Worm (Caenorhabditis elegans) whole organism, L1 larva: ENCODE results near the gene unc-68.
A peak's percentile ranks its signal among the peaks of the same experiment; 100 is the strongest.

Experiments used
- C04F5.9 ChIP-seq: sonication (generic microtip); optimal IDR thresholded peaks from 2 replicates; lab custom pipeline; 2016; ENCODE audit warnings: missing genetic modification characterization, missing compliant biosample characterization
- C34B4.2 ChIP-seq: sonication (generic microtip); optimal IDR thresholded peaks from 2 replicates; lab custom pipeline; 2017; ENCODE audit warnings: mild to moderate bottlenecking, missing genetic modification characterization, missing compliant biosample characterization
- aha-1 ChIP-seq: fragments of 150-350 bp; optimal IDR thresholded peaks from 2 replicates; lab custom pipeline; 2014; ENCODE audit warnings: missing biosample characterization, missing genetic modification characterization
- blmp-1 ChIP-seq: fragments of 150-350 bp; optimal IDR thresholded peaks from 2 replicates; lab custom pipeline; 2014; ENCODE audit warnings: missing biosample characterization, missing genetic modification characterization
- ceh-63 ChIP-seq: fragments of 200-800 bp; sonication (Bioruptor generic); optimal IDR thresholded peaks from 2 replicates; lab custom pipeline; 2018; ENCODE audit warnings: mild to moderate bottlenecking, missing genetic modification characterization, missing compliant biosample characterization
- ces-1 ChIP-seq: fragments of 150-350 bp; optimal IDR thresholded peaks from 2 replicates; lab custom pipeline; 2014; ENCODE audit warnings: missing biosample characterization, missing genetic modification reagents, missing genetic modification characterization
- dpl-1 ChIP-seq, 3 experiments: fragments of 150-350 bp in 2 of 3; sonication (generic microtip) in 1 of 3; optimal IDR thresholded peaks; 2 replicates each; lab custom pipeline; 2014 to 2017; ENCODE audit warnings: missing biosample characterization in 3 of 3, missing genetic modification characterization in 3 of 3, missing genetic modification reagents in 3 of 3
- efl-3 ChIP-seq: fragments of 200-800 bp; sonication (Bioruptor generic); optimal IDR thresholded peaks from 2 replicates; lab custom pipeline; 2018; ENCODE audit warnings: mild to moderate bottlenecking, missing genetic modification characterization, missing compliant biosample characterization
- egl-13 ChIP-seq: sonication (generic microtip); optimal IDR thresholded peaks from 2 replicates; lab custom pipeline; 2016; ENCODE audit warnings: missing genotype, missing genetic modification reagents, missing genetic modification characterization, missing compliant biosample characterization
- egl-27 ChIP-seq, 2 experiments: fragments of 150-350 bp in 1 of 2; sonication (generic microtip); optimal IDR thresholded peaks; 3 replicates each; lab custom pipeline; 2017 to 2018; ENCODE audit warnings: missing biosample characterization in 2 of 2, missing genetic modification characterization in 2 of 2, missing genetic modification reagents in 2 of 2
- elt-3 ChIP-seq, 6 experiments: fragments of 150-350 bp in 1 of 6; sonication (generic microtip); optimal IDR thresholded peaks; 2 replicates each; lab custom pipeline; 2017 to 2018; ENCODE audit warnings: missing biosample characterization in 6 of 6, missing genetic modification characterization in 6 of 6, inconsistent platforms in 1 of 6
- fkh-10 ChIP-seq: sonication (generic microtip); optimal IDR thresholded peaks from 2 replicates; lab custom pipeline; 2017; ENCODE audit warnings: missing biosample characterization, missing genetic modification reagents, missing genetic modification characterization
- fkh-4 ChIP-seq: sonication (generic microtip); optimal IDR thresholded peaks from 2 replicates; lab custom pipeline; 2016; ENCODE audit warnings: missing compliant biosample characterization, missing genetic modification characterization, borderline replicate concordance
- fkh-8 ChIP-seq: sonication (generic microtip); optimal IDR thresholded peaks from 2 replicates; lab custom pipeline; 2016; ENCODE audit warnings: mild to moderate bottlenecking, missing genetic modification characterization, missing compliant biosample characterization
- fos-1 ChIP-seq: fragments of 150-350 bp; optimal IDR thresholded peaks from 2 replicates; lab custom pipeline; 2014; ENCODE audit warnings: missing biosample characterization, missing genetic modification characterization
- grh-1 ChIP-seq: fragments of 200-800 bp; sonication (Bioruptor generic); IDR thresholded peaks from 2 replicates; pipeline ENCODE4 v1.3.6; 2022; ENCODE audit warnings: missing genetic modification reagents, missing genetic modification characterization, missing compliant biosample characterization
- hlh-17 ChIP-seq: fragments of 200-800 bp; sonication (Bioruptor generic); optimal IDR thresholded peaks from 2 replicates; lab custom pipeline; 2018; ENCODE audit warnings: missing genetic modification characterization, mild to moderate bottlenecking, missing compliant biosample characterization, moderate library complexity, borderline replicate concordance
- lin-13 ChIP-seq: fragments of 150-350 bp; optimal IDR thresholded peaks from 2 replicates; lab custom pipeline; 2014; ENCODE audit warnings: missing biosample characterization, missing genetic modification reagents, missing genetic modification characterization
- lin-14 ChIP-seq: fragments of 200-800 bp; sonication (Bioruptor generic); optimal IDR thresholded peaks from 2 replicates; lab custom pipeline; 2018; ENCODE audit warnings: mild to moderate bottlenecking, missing genetic modification characterization, moderate library complexity, missing compliant biosample characterization
- lin-15B ChIP-seq: fragments of 150-350 bp; sonication (generic microtip); optimal IDR thresholded peaks from 3 replicates; lab custom pipeline; 2014; ENCODE audit warnings: missing biosample characterization, missing genetic modification characterization
- lin-35 ChIP-seq, 2 experiments: fragments of 150-350 bp; optimal IDR thresholded peaks; 2 replicates each; lab custom pipeline; 2014; ENCODE audit warnings: missing biosample characterization in 2 of 2, missing genetic modification characterization in 2 of 2, missing genetic modification reagents in 2 of 2
- lin-39 ChIP-seq: fragments of 150-350 bp; optimal IDR thresholded peaks from 2 replicates; lab custom pipeline; 2014; ENCODE audit warnings: missing biosample characterization, missing genetic modification reagents, missing genetic modification characterization
- lir-3 ChIP-seq: sonication (generic microtip); optimal IDR thresholded peaks from 2 replicates; lab custom pipeline; 2016; ENCODE audit warnings: mild to moderate bottlenecking, missing genetic modification characterization, moderate library complexity, missing compliant biosample characterization; ENCODE audit not compliant: poor library complexity
- lsy-2 ChIP-seq, 2 experiments: fragments of 150-350 bp; optimal IDR thresholded peaks; 2 replicates each; lab custom pipeline; 2014; ENCODE audit warnings: missing biosample characterization in 2 of 2, missing genetic modification characterization in 2 of 2
- mep-1 ChIP-seq: fragments of 150-350 bp; optimal IDR thresholded peaks from 2 replicates; lab custom pipeline; 2014; ENCODE audit warnings: missing biosample characterization, missing genetic modification characterization
- nhr-19 ChIP-seq: fragments of 200-800 bp; sonication (Bioruptor generic); conservative IDR thresholded peaks from 2 replicates; pipeline ENCODE4 v1.3.6; 2022; ENCODE audit warnings: missing genetic modification characterization, missing compliant biosample characterization
- nhr-237 ChIP-seq: fragments of 150-350 bp; optimal IDR thresholded peaks from 2 replicates; lab custom pipeline; 2014; ENCODE audit warnings: missing biosample characterization, missing genetic modification characterization
- nhr-28 ChIP-seq: fragments of 150-350 bp; optimal IDR thresholded peaks from 2 replicates; lab custom pipeline; 2014; ENCODE audit warnings: missing biosample characterization, missing genetic modification characterization
- nhr-77 ChIP-seq: fragments of 150-350 bp; optimal IDR thresholded peaks from 2 replicates; lab custom pipeline; 2014; ENCODE audit warnings: missing biosample characterization, missing genetic modification characterization
- nhr-84 ChIP-seq: sonication (generic microtip); optimal IDR thresholded peaks from 2 replicates; lab custom pipeline; 2017; ENCODE audit warnings: missing biosample characterization, missing genetic modification characterization
- pag-3 ChIP-seq: sonication (generic microtip); optimal IDR thresholded peaks from 2 replicates; lab custom pipeline; 2017; ENCODE audit warnings: missing genetic modification characterization, mild to moderate bottlenecking, missing compliant biosample characterization, antibody characterized with exemption, borderline replicate concordance; ENCODE audit not compliant: insufficient read depth
- pqm-1 ChIP-seq: sonication (generic microtip); optimal IDR thresholded peaks from 3 replicates; lab custom pipeline; 2017; ENCODE audit warnings: missing biosample characterization, missing genetic modification characterization
- rnt-1 ChIP-seq: sonication (generic microtip); optimal IDR thresholded peaks from 2 replicates; lab custom pipeline; 2016; ENCODE audit warnings: mild to moderate bottlenecking, missing genetic modification characterization, moderate library complexity, missing compliant biosample characterization
- sox-4 ChIP-seq: sonication (generic microtip); optimal IDR thresholded peaks from 2 replicates; lab custom pipeline; 2016; ENCODE audit warnings: missing genetic modification characterization, missing compliant biosample characterization
- sup-37 ChIP-seq: fragments of 200-800 bp; sonication (Bioruptor generic); optimal IDR thresholded peaks from 2 replicates; lab custom pipeline; 2018; ENCODE audit warnings: mild to moderate bottlenecking, missing genetic modification characterization, missing compliant biosample characterization
- swsn-7 ChIP-seq: sonication (generic microtip); optimal IDR thresholded peaks from 2 replicates; lab custom pipeline; 2016; ENCODE audit warnings: missing genetic modification characterization, missing compliant biosample characterization
- tbx-2 ChIP-seq: sonication (generic microtip); optimal IDR thresholded peaks from 2 replicates; lab custom pipeline; 2016; ENCODE audit warnings: missing genetic modification characterization, missing compliant biosample characterization
- unc-30 ChIP-seq: sonication (generic microtip); optimal IDR thresholded peaks from 2 replicates; lab custom pipeline; 2017; ENCODE audit warnings: missing biosample characterization, missing genetic modification characterization
- unc-62 ChIP-seq: fragments of 150-350 bp; optimal IDR thresholded peaks from 2 replicates; lab custom pipeline; 2014; ENCODE audit warnings: missing biosample characterization, missing genetic modification reagents, missing genetic modification characterization
- unc-98 ChIP-seq: fragments of 200-800 bp; sonication (Bioruptor generic); IDR thresholded peaks from 2 replicates; pipeline ENCODE4 v1.3.6; 2022; ENCODE audit warnings: missing genetic modification characterization, missing compliant biosample characterization
- zip-4 ChIP-seq: fragments of 200-800 bp; sonication (Bioruptor generic); optimal IDR thresholded peaks from 2 replicates; lab custom pipeline; 2018; ENCODE audit warnings: mild to moderate bottlenecking, missing genetic modification characterization, moderate library complexity, missing compliant biosample characterization
- ztf-11 ChIP-seq, 2 experiments: sonication (generic microtip); optimal IDR thresholded peaks; 2 replicates each; lab custom pipeline; 2016 to 2017; ENCODE audit warnings: missing genetic modification characterization in 2 of 2, missing biosample characterization in 1 of 2, missing compliant biosample characterization in 1 of 2

Gene unc-68

DNA sequence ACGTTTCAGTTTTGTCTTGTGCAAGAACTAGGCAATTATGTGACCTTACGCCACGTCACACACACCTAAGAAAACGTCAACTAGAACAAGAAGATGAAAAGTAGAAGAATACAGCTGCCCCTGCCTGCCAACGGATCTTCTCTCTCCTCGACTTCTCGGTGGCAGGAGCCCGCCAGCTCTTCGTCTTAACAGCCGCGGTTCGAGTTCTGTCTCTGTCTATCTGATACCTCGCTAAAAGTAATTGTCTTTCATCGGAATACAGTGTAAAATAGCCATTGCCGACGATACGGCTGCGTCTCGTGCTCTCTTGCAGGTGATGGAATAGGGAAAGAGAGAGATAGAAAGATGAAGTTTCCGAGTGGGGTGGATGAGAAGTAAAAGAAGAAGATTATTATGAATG is 1.4 kb upstream of the unc-68 start (continued):
- TF ChIP-seq nhr-84 (tag; lab: Kevin White, UChicago): no peak
- no peak for TF ChIP-seq lin-13
- TF ChIP-seq rnt-1: peak; percentile 44
- TF ChIP-seq aha-1 (tag; lab: Kevin White, UChicago): no peak
- peak; percentile 21; the same call in 1 of the 2 replicates for TF ChIP-seq nhr-19 (GFP tag; lab: Robert Waterston, UW)
- TF ChIP-seq lin-39 (tag; lab: Kevin White, UChicago): no peak
- TF ChIP-seq C34B4.2: no peak
- TF ChIP-seq, all 84 proteins: peak for 9

DNA sequence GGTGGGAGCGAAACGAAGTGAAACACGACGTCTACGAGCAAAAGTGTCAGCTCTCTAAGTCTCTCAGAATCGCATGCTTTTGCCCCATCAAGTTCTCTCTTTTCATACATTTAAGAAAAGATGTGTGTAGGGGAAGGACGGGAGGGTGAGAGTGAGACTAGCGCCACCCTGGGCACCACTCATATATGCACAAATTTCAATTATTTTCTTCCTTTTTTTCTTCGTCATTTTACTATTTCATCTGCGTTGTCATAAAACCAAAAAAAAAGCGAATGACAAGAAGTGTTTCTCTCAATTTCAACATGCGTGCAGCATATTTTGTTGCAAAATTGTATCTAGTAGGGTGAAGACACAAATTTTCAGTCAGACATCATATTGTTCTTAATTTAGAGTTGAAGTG is 2.2 kb downstream of the unc-68 start:
- peak; percentile 32 for TF ChIP-seq lin-14 (GFP tag; lab: Kevin White, UChicago)
- TF ChIP-seq fos-1 (tag; lab: Kevin White, UChicago): no peak
- no peak for TF ChIP-seq blmp-1 (tag; lab: Kevin White, UChicago)
- no peak for TF ChIP-seq ztf-11 (tag; optimal IDR thresholded peaks at IDR 0.05; lab: Kevin White, UChicago)
- peak; percentile 16 for TF ChIP-seq fkh-8 (tag; lab: Kevin White, UChicago)
- no peak for TF ChIP-seq unc-98 (GFP tag; lab: Robert Waterston, UW)
- TF ChIP-seq C04F5.9: no peak
- no peak for TF ChIP-seq elt-3 (tag; optimal IDR thresholded peaks at IDR 0.05; lab: Kevin White, UChicago)
- TF ChIP-seq pag-3 (tag; lab: Kevin White, UChicago): no peak

DNA sequence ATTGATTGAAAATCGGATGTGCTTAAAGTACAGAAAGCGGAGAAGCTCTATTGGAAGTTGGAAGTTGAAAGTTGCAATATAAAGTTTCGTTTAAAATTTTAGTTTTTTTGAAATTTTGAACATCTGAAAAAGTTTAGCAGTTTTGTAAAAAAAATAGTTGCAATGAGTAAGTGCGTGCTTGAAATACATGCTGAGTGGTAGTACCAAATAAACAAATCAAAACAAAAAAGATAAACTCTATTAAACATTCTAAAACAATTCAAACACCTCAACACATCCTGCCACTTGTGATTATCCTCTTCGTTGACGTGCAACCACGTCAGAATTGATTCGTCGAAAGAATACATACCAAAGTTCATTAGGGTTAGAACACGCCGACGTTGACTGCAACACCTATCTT is 9.6 kb downstream of the unc-68 start:
- no peak for TF ChIP-seq ces-1 (GFP tag; lab: Kevin White, UChicago)
- TF ChIP-seq ceh-63 (GFP tag; lab: Kevin White, UChicago): no peak
- TF ChIP-seq lin-13: no peak
- TF ChIP-seq nhr-28 (tag; lab: Kevin White, UChicago): no peak
- TF ChIP-seq lir-3 (tag; lab: Kevin White, UChicago): no peak
- TF ChIP-seq lin-15B: no peak
- no peak for TF ChIP-seq lin-35 (GFP tag; optimal IDR thresholded peaks at IDR 0.05; lab: Kevin White, UChicago)
- TF ChIP-seq nhr-77: no peak
- TF ChIP-seq egl-27 (tag; optimal IDR thresholded peaks at IDR 0.05; lab: Kevin White, UChicago): no peak
- TF ChIP-seq efl-3 (GFP tag; lab: Kevin White, UChicago): no peak
- TF ChIP-seq ztf-11 (tag; optimal IDR thresholded peaks at IDR 0.05; lab: Kevin White, UChicago): no peak
- TF ChIP-seq fkh-4 (tag; lab: Kevin White, UChicago): no peak
- no peak for TF ChIP-seq nhr-237 (tag; lab: Kevin White, UChicago)
- TF ChIP-seq fkh-10 (GFP tag; lab: Kevin White, UChicago): no peak
- no peak for TF ChIP-seq egl-13 (tag; lab: Kevin White, UChicago)
- TF ChIP-seq C34B4.2: no peak
- TF ChIP-seq lsy-2 (tag; optimal IDR thresholded peaks at IDR 0.05; lab: Kevin White, UChicago): no peak
- TF ChIP-seq nhr-19 (GFP tag; lab: Robert Waterston, UW): no peak

DNA sequence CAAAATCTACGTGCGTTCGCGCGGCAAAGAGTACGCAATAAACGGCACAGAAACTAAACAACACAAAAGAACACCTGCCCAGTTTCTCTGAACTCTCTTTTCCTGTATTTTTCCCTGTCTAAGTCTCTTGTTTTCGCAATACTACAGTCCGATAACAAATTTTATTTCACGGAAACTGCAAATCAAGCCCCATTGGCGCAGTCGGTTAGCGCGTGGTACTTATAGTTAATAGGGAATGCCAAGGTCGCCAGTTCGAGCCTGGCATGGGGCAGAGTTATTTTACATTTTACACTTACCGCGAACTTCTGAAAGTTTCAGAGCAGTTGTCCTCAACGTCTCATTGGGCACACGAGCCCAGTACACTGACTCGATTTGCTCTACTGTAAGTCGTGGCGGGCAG is 11.6 kb downstream of the unc-68 start:
- no peak for TF ChIP-seq fos-1 (tag; lab: Kevin White, UChicago)
- TF ChIP-seq zip-4: no peak
- no peak for TF ChIP-seq tbx-2 (tag; lab: Kevin White, UChicago)
- no peak for TF ChIP-seq pqm-1

DNA sequence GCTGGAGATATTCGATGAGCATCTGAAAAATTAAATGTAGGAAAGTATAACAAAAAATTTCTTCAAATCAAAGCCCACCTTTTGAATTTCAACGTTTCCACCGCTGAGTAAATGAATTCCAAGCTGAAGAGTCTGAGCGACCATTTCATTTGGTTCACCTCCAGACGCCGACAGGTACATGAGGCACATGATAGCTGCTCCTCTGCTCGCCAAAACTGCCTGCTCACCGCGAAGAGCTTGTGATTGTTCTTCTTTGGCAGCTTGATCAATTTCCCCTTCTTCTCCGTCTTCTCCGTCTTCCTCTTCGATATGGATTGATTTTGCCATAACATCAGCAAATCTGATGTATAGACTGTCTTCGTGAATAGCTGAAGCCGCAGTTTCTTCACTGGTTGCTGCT is 22.4 kb downstream of the unc-68 start:
- TF ChIP-seq efl-3 (GFP tag; lab: Kevin White, UChicago) (no peak), mep-1 (tag; lab: Kevin White, UChicago) (no peak), egl-27 (tag; optimal IDR thresholded peaks at IDR 0.05; lab: Kevin White, UChicago) (no peak), dpl-1 (GFP tag; optimal IDR thresholded peaks at IDR 0.05; lab: Kevin White, UChicago) (no peak), unc-62 (no peak), sox-4 (no peak), sup-37 (GFP tag; lab: Kevin White, UChicago) (no peak), fos-1 (tag; lab: Kevin White, UChicago) (no peak), aha-1 (tag; lab: Kevin White, UChicago) (no peak), blmp-1 (tag; lab: Kevin White, UChicago) (no peak), hlh-17 (GFP tag; lab: Kevin White, UChicago) (no peak), grh-1 (GFP tag; lab: Robert Waterston, UW) (no peak), swsn-7 (no peak), C34B4.2 (no peak), rnt-1 (no peak), unc-30 (tag; lab: Kevin White, UChicago) (no peak), unc-98 (GFP tag; lab: Robert Waterston, UW) (no peak)
